Worm (Caenorhabditis elegans): ENCODE results near the gene mfsd-8.

DNA sequence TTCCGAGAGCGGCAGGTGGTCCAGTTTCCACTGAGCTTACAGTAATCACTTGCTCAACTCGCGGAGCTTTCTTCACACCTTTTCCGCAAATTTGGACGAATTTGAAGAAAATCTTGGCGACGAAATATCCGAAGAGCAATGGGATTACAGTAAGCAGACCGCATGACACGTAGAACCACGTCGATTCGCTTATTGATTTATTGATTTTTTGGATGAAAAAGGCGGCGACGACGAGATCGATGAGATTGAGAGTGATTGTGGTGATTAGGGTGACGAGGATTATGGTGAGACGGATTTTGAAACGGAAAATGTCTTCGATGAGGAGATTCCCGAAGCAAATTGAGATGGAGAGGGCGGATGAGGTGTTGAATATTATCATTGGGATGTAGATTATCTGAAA lies 18.4 kb upstream of the mfsd-8 start:
- TF ChIP-seq zag-1 (tag; optimal IDR thresholded peaks at IDR 0.05) (no peak), elt-3 (tag; optimal IDR thresholded peaks at IDR 0.05) (no peak), ceh-82 (tag; optimal IDR thresholded peaks at IDR 0.05) (no peak), skn-1 (tag; optimal IDR thresholded peaks at IDR 0.05) (no peak), nhr-237 (tag; optimal IDR thresholded peaks at IDR 0.05) (no peak), mdl-1 (tag; optimal IDR thresholded peaks at IDR 0.05) (no peak), ztf-11 (tag; optimal IDR thresholded peaks at IDR 0.05) (no peak), jun-1 (tag; optimal IDR thresholded peaks at IDR 0.05) (no peak), lin-15B (tag; optimal IDR thresholded peaks at IDR 0.05) (no peak), lin-39 (tag; optimal IDR thresholded peaks at IDR 0.05) (no peak), nhr-28 (tag; optimal IDR thresholded peaks at IDR 0.05) (no peak), elt-1 (tag; optimal IDR thresholded peaks at IDR 0.05) (no peak), ceh-9 (tag; optimal IDR thresholded peaks at IDR 0.05) (no peak), unc-39 (tag; optimal IDR thresholded peaks at IDR 0.05) (no peak)
